Fruit fly (Drosophila melanogaster): ENCODE results near the gene Anp.

The Anp gene

DNA sequence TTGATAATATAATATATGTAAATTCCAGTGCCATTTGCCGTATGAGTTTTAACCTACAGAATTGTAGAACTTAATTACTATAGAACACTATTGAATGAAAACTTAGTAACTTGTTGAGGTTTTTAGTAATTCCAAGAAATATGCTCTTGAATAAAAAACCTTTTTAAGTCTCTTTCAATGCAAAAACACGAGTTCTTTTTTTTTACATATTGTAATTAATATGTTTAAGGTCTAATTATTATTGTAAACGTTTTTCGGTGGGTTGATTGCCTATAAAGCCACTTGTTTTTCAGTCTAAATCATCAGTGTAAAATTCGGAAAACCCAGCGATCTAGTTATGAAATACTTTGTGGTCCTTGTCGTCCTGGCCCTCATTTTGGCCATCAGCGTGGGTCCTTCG is at the start of gene Anp:
Gene Anp (plus strand): TSS at position 301 of the 400 bp plus-strand sequence.
- TF ChIP-seq yki (optimal IDR thresholded peaks at IDR 0.05) (no peak), CG32772 (GFP tag; IDR thresholded peaks at IDR 0.05) (no peak), pan (optimal IDR thresholded peaks at IDR 0.05) (no peak), pan (GFP tag; optimal IDR thresholded peaks at IDR 0.05 in 1 of 2, IDR thresholded peaks at IDR 0.05 in 1 of 2) (no peak), crol (GFP tag; IDR thresholded peaks at IDR 0.05) (no peak), CG6813 (GFP tag; optimal IDR thresholded peaks at IDR 0.05) (no peak), HHEX (GFP tag; optimal IDR thresholded peaks at IDR 0.05) (no peak), fd64A (GFP tag; optimal IDR thresholded peaks at IDR 0.05) (no peak), zfh1 (GFP tag; IDR thresholded peaks at IDR 0.05) (no peak), psq (GFP tag; optimal IDR thresholded peaks at IDR 0.05) (no peak), CG7928 (GFP tag; optimal IDR thresholded peaks at IDR 0.05) (no peak), Neu2 (GFP tag; optimal IDR thresholded peaks at IDR 0.05; ENCODE audit: borderline replicate concordance) (no peak), GATAe (GFP tag; conservative IDR thresholded peaks at IDR 0.05) (no peak), ham (GFP tag; IDR thresholded peaks at IDR 0.05) (no peak), CG2712 (tag; optimal IDR thresholded peaks at IDR 0.05) (no peak), Oaz (GFP tag; IDR thresholded peaks at IDR 0.05) (no peak)

DNA sequence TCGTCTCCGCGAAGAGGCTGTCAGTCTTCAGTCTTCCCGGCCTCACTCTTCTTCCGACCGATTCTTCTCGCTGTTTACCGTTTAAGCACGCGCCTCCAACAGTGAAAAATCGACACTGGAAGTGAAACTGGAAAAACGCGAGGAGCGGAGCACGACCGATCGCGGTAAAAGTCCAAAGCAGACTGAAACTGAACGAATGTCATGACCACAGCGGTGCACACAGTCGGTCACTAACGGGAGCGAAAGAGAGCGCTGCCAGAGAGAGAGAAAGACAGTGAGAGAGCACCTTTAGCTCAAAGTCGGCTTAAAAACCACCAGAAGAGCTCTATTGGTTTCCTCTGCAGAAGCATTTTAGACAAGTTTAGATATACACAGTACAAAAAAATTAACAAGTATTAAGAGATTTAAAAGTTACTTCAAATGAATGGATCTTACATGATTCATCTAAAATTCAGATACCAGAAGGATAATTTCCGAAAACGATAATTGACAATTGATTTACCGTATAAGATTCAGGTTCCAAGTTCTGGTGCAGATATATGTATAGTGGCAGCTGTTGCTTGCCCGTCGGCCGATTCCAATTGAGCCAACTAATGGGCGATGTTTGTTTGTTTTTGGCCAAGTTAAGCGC is 49.3 kb upstream of the Anp start, which contains the start of gene CG11498:
Gene CG11498 (minus strand): TSS at position 162 of the 631 bp plus-strand sequence.
- peak; percentile 66 to 83 for TF ChIP-seq Trl (optimal IDR thresholded peaks at IDR 0.05)
- no peak for TF ChIP-seq Trl (GFP tag; optimal IDR thresholded peaks at IDR 0.05)
- no peak for TF ChIP-seq CG10654 (GFP tag; optimal IDR thresholded peaks at IDR 0.05)
- TF ChIP-seq CG6791 (GFP tag; IDR thresholded peaks at IDR 0.05; ENCODE audit: partially characterized antibody), result peak; percentile 41; the same call in 1 of the 3 replicates
- 0 out of 3 replicates have a peak, but pooled peaks have one; percentile 3 for TF ChIP-seq otp (GFP tag; IDR thresholded peaks at IDR 0.05)
- TF ChIP-seq Drgx (GFP tag; IDR thresholded peaks at IDR 0.05), result peak; percentile 72
- TF ChIP-seq Blimp-1 (GFP tag; optimal IDR thresholded peaks at IDR 0.05), result peak; percentile 15
- TF ChIP-seq CG1647 (GFP tag; optimal IDR thresholded peaks at IDR 0.05), result no peak
- 0 out of 2 replicates have a peak, but pooled peaks have one; percentile 35 for TF ChIP-seq bbx (GFP tag; IDR thresholded peaks at IDR 0.05; ENCODE audit: partially characterized antibody)
- peak; percentile 4 for TF ChIP-seq CG1832 (GFP tag; optimal IDR thresholded peaks at IDR 0.05)
- peak; percentile 36 for TF ChIP-seq CG12769 (tag; optimal IDR thresholded peaks at IDR 0.05)
- peak; percentile 36; the same call in 1 of the 2 replicates for TF ChIP-seq vvl (GFP tag; IDR thresholded peaks at IDR 0.05)
- TF ChIP-seq Hr51 (GFP tag; optimal IDR thresholded peaks at IDR 0.05), result no peak
- TF ChIP-seq CG2199 (GFP tag; IDR thresholded peaks at IDR 0.05), result peak; percentile 88
- TF ChIP-seq HmgZ (tag; optimal IDR thresholded peaks at IDR 0.05), result no peak
- TF ChIP-seq Six4 (GFP tag; optimal IDR thresholded peaks at IDR 0.05), result no peak
- 0 out of 3 replicates have a peak, but pooled peaks have one; percentile 44 for TF ChIP-seq so (GFP tag; IDR thresholded peaks at IDR 0.05)
- TF ChIP-seq CG13287 (GFP tag; IDR thresholded peaks at IDR 0.05; ENCODE audit: partially characterized antibody), result peak; percentile 11; the same call in 1 of the 2 replicates
- TF ChIP-seq pros (GFP tag; optimal IDR thresholded peaks at IDR 0.05), result peak; percentile 22
- peak; percentile 55 for TF ChIP-seq sens (GFP tag)
- TF ChIP-seq oc (tag; optimal IDR thresholded peaks at IDR 0.05), result peak; percentile 55
- TF ChIP-seq z (GFP tag; IDR thresholded peaks at IDR 0.05), result 0 out of 3 replicates have a peak, but pooled peaks have one; percentile 65
- TF ChIP-seq CG18262 (tag; optimal IDR thresholded peaks at IDR 0.05), result no peak
- peak; percentile 31; the same call in 1 of the 2 replicates for TF ChIP-seq E2f2 (GFP tag; IDR thresholded peaks at IDR 0.05)
- TF ChIP-seq Hr78 (GFP tag; optimal IDR thresholded peaks at IDR 0.05), result peak in 1 of 2 experiments; percentile 50
- TF ChIP-seq Jarid2 (GFP tag; optimal IDR thresholded peaks at IDR 0.05), result peak; percentile 67
- no peak for TF ChIP-seq ftz-f1 (GFP tag; optimal IDR thresholded peaks at IDR 0.05)
- no peak for TF ChIP-seq CG10274 (GFP tag; optimal IDR thresholded peaks at IDR 0.05)
- TF ChIP-seq dysf (GFP tag; IDR thresholded peaks at IDR 0.05), result 0 out of 3 replicates have a peak, but pooled peaks have one; percentile 11
- TF ChIP-seq ara (GFP tag; IDR thresholded peaks at IDR 0.05), result no peak
- no peak for TF ChIP-seq CG13775 (GFP tag; optimal IDR thresholded peaks at IDR 0.05)
- TF ChIP-seq Dip2 (GFP tag; IDR thresholded peaks at IDR 0.05), result no peak
- no peak for TF ChIP-seq CG10565 (GFP tag; optimal IDR thresholded peaks at IDR 0.05)
- no peak for TF ChIP-seq ham (GFP tag; IDR thresholded peaks at IDR 0.05)
